Fruit fly (Drosophila melanogaster): ENCODE results near the gene ab.

The ab gene

dm6 chr2L:11295762-11296161 is 85.3 kb downstream of the ab start:
- no peak for TF ChIP-seq CG12605 (GFP tag; IDR thresholded peaks at IDR 0.05)

dm6 chr2L:11296483-11296882 is 86.0 kb downstream of the ab start:
- TF ChIP-seq D1 (tag; optimal IDR thresholded peaks at IDR 0.05) (no peak), fd96Ca (GFP tag; IDR thresholded peaks at IDR 0.05) (no peak), CG12605 (GFP tag; IDR thresholded peaks at IDR 0.05) (no peak), CG8159 (tag; optimal IDR thresholded peaks at IDR 0.05) (no peak), EcR (GFP tag; optimal IDR thresholded peaks at IDR 0.05) (no peak), CG10348 (GFP tag; IDR thresholded peaks at IDR 0.05) (no peak), CG13204 (GFP tag; optimal IDR thresholded peaks at IDR 0.05) (no peak), CG4496 (GFP tag; IDR thresholded peaks at IDR 0.05) (no peak), CG9948 (tag; optimal IDR thresholded peaks at IDR 0.05) (no peak), Pif1B (GFP tag; optimal IDR thresholded peaks at IDR 0.05) (no peak), CG14655 (GFP tag; optimal IDR thresholded peaks at IDR 0.05) (no peak), CG17806 (tag; optimal IDR thresholded peaks at IDR 0.05) (no peak)

DNA sequence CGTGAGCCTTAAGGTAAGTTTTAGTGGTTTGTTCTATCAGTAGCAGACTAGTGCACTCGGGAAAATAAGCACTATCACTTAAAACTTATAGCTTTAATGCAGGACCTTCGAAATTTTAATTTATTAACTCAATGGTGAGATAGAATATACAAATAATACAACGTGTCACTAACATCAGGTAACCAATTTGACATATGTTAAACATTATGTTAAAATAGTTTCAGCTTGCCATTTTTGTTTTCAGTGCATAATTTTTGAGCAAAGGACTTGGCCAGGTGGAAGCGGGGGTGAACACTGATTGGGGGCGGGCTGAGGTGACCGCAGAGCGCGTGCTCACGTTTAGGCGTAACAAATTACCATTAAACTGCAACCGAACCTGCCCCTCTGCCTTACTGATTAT is 92.0 kb downstream of the ab start:
- TF ChIP-seq Pif1B (GFP tag; optimal IDR thresholded peaks at IDR 0.05) = no peak
- TF ChIP-seq Ets98B (GFP tag; IDR thresholded peaks at IDR 0.05) = no peak
- no peak for TF ChIP-seq CG8159 (tag; optimal IDR thresholded peaks at IDR 0.05)
- TF ChIP-seq CG9948 (tag; optimal IDR thresholded peaks at IDR 0.05) = no peak
- no peak for TF ChIP-seq rn (GFP tag; IDR thresholded peaks at IDR 0.05)
- no peak for TF ChIP-seq CG8301 (tag; optimal IDR thresholded peaks at IDR 0.05)
- TF ChIP-seq Pif1A (GFP tag; optimal IDR thresholded peaks at IDR 0.05) = no peak
- no peak for TF ChIP-seq gl (tag; optimal IDR thresholded peaks at IDR 0.05)
- TF ChIP-seq Snoo (tag; optimal IDR thresholded peaks at IDR 0.05) = no peak
- no peak for TF ChIP-seq CG4496 (GFP tag; IDR thresholded peaks at IDR 0.05)
- TF ChIP-seq CG15710 (tag; optimal IDR thresholded peaks at IDR 0.05) = no peak
- no peak for TF ChIP-seq CG13204 (GFP tag; optimal IDR thresholded peaks at IDR 0.05)
- no peak for TF ChIP-seq CG14655 (GFP tag; optimal IDR thresholded peaks at IDR 0.05)
- TF ChIP-seq D1 (tag; optimal IDR thresholded peaks at IDR 0.05) = no peak
- no peak for TF ChIP-seq CG10348 (GFP tag; IDR thresholded peaks at IDR 0.05)
- TF ChIP-seq fd96Ca (GFP tag; IDR thresholded peaks at IDR 0.05) = no peak
- no peak for TF ChIP-seq CG32121 (GFP tag; IDR thresholded peaks at IDR 0.05)
- TF ChIP-seq EcR (GFP tag; optimal IDR thresholded peaks at IDR 0.05) = no peak
- no peak for TF ChIP-seq CG12605 (GFP tag; IDR thresholded peaks at IDR 0.05)
- TF ChIP-seq CG34367 (tag; optimal IDR thresholded peaks at IDR 0.05) = no peak

DNA sequence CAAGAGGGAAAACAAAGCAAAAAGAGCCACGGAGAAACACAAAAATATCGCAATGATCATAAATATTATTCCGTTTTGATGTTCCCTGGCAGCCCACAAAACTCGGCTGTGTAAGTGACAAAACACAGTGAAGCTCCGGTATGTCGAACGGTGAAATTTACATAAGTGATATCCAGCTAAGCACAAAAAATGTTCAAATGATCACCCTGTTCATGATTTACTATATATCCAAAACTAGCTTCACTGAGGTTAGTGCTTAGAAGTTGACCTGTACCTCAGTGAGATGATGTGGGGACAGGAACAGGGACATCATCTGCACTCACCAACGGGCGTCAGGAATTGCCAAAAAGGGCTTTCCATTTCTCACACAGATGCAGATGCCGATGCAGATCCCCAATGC is 95.6 kb downstream of the ab start:
- TF ChIP-seq Pif1B (GFP tag; optimal IDR thresholded peaks at IDR 0.05) (peak; percentile 25), Ets98B (GFP tag; IDR thresholded peaks at IDR 0.05) (no peak), gl (tag; optimal IDR thresholded peaks at IDR 0.05) (no peak), Snoo (tag; optimal IDR thresholded peaks at IDR 0.05) (peak; percentile 65), D1 (tag; optimal IDR thresholded peaks at IDR 0.05) (no peak), CG15710 (tag; optimal IDR thresholded peaks at IDR 0.05) (peak; percentile 48), Pif1A (GFP tag; optimal IDR thresholded peaks at IDR 0.05) (peak; percentile 34), CG14655 (GFP tag; optimal IDR thresholded peaks at IDR 0.05) (no peak), CG9948 (tag; optimal IDR thresholded peaks at IDR 0.05) (no peak), CG13204 (GFP tag; optimal IDR thresholded peaks at IDR 0.05) (no peak), CG32121 (GFP tag; IDR thresholded peaks at IDR 0.05) (no peak), CG34367 (tag; optimal IDR thresholded peaks at IDR 0.05) (no peak), CG4496 (GFP tag; IDR thresholded peaks at IDR 0.05) (no peak), CG12605 (GFP tag; IDR thresholded peaks at IDR 0.05) (no peak)

DNA sequence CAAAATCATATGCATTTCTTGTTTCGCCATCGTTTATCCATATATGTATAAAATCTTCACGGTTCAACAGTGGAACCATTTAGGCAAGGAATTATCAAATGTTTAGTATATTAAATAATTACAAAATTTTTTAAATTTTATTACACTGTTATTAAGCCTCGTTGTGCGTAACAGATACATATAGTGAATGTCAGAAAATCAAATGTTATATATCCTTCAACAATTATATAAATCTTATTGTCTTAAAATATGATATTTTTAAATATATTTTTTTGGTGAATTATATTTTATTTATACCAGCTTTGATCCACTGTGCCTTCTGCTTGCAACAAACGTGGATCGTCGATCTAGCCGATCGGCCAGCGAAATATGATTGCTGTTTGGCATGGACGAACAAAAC is 96.6 kb downstream of the ab start:
- peak; percentile 16 for TF ChIP-seq CG14655 (GFP tag; optimal IDR thresholded peaks at IDR 0.05)
- no peak for TF ChIP-seq CG8301 (tag; optimal IDR thresholded peaks at IDR 0.05)
- TF ChIP-seq CG32121 (GFP tag; IDR thresholded peaks at IDR 0.05) = no peak
- TF ChIP-seq CG12605 (GFP tag; IDR thresholded peaks at IDR 0.05) = no peak
- no peak for TF ChIP-seq D1 (tag; optimal IDR thresholded peaks at IDR 0.05)
- TF ChIP-seq EcR (GFP tag; optimal IDR thresholded peaks at IDR 0.05) = no peak
- TF ChIP-seq Pif1A (GFP tag; optimal IDR thresholded peaks at IDR 0.05) = no peak
- peak; percentile 20 for TF ChIP-seq CG17806 (tag; optimal IDR thresholded peaks at IDR 0.05)
- no peak for TF ChIP-seq Pif1B (GFP tag; optimal IDR thresholded peaks at IDR 0.05)
- peak; percentile 82 for TF ChIP-seq CG15710 (tag; optimal IDR thresholded peaks at IDR 0.05)
- no peak for TF ChIP-seq gl (tag; optimal IDR thresholded peaks at IDR 0.05)
- TF ChIP-seq Snoo (tag; optimal IDR thresholded peaks at IDR 0.05) = no peak
- TF ChIP-seq CG10348 (GFP tag; IDR thresholded peaks at IDR 0.05) = no peak
- no peak for TF ChIP-seq fd96Ca (GFP tag; IDR thresholded peaks at IDR 0.05)
- TF ChIP-seq CG13204 (GFP tag; optimal IDR thresholded peaks at IDR 0.05) = no peak
- peak; percentile 17 for TF ChIP-seq CG8159 (tag; optimal IDR thresholded peaks at IDR 0.05)
- TF ChIP-seq CG34367 (tag; optimal IDR thresholded peaks at IDR 0.05) = peak; percentile 61
- no peak for TF ChIP-seq Ets98B (GFP tag; IDR thresholded peaks at IDR 0.05)
- no peak for TF ChIP-seq rn (GFP tag; IDR thresholded peaks at IDR 0.05)
- no peak for TF ChIP-seq CG4496 (GFP tag; IDR thresholded peaks at IDR 0.05)
- TF ChIP-seq CG9948 (tag; optimal IDR thresholded peaks at IDR 0.05) = peak; percentile 47

DNA sequence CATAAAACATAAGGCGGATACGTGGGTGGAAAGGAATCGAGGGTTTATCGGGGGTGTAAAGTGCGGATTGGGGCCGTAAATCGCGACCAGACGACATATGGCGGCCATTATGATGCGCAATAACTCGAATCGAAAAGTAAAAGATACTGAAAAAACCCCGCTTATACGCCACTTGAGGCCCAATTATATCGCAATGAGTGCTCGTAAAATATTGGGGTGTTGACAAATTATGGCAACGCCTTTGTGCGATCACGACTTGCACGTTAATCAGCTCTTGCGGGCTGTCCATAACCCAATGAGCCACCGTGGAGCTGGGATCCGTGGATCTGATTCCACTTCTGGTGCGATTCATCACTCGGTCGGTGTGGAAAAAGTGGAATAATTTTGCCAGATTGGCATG is 99.3 kb downstream of the ab start:
- TF ChIP-seq CG17806 (tag; optimal IDR thresholded peaks at IDR 0.05) = no peak
- no peak for TF ChIP-seq CG4496 (GFP tag; IDR thresholded peaks at IDR 0.05)
- no peak for TF ChIP-seq CG15710 (tag; optimal IDR thresholded peaks at IDR 0.05)
- TF ChIP-seq CG34367 (tag; optimal IDR thresholded peaks at IDR 0.05) = no peak
- no peak for TF ChIP-seq CG12605 (GFP tag; IDR thresholded peaks at IDR 0.05)
- no peak for TF ChIP-seq CG13204 (GFP tag; optimal IDR thresholded peaks at IDR 0.05)
- TF ChIP-seq CG9948 (tag; optimal IDR thresholded peaks at IDR 0.05) = no peak
- no peak for TF ChIP-seq Pif1B (GFP tag; optimal IDR thresholded peaks at IDR 0.05)
- no peak for TF ChIP-seq D1 (tag; optimal IDR thresholded peaks at IDR 0.05)
- TF ChIP-seq CG8301 (tag; optimal IDR thresholded peaks at IDR 0.05) = no peak
- TF ChIP-seq Snoo (tag; optimal IDR thresholded peaks at IDR 0.05) = no peak
- TF ChIP-seq Pif1A (GFP tag; optimal IDR thresholded peaks at IDR 0.05) = no peak
- TF ChIP-seq CG8159 (tag; optimal IDR thresholded peaks at IDR 0.05) = no peak

All from whole organism, pupa.